Worm (Caenorhabditis elegans) whole organism, L1 larva: ENCODE results near the gene F42H10.3.

Experiments used
- C16A3.4 ChIP-seq: fragments of 150-350 bp; optimal IDR thresholded peaks from 2 replicates; lab custom pipeline; 2014; ENCODE audit warnings: missing biosample characterization, missing genetic modification characterization
- F16B12.6 ChIP-seq: fragments of 150-350 bp; optimal IDR thresholded peaks from 2 replicates; lab custom pipeline; 2014; ENCODE audit warnings: missing biosample characterization, missing genetic modification characterization
- aha-1 ChIP-seq: fragments of 150-350 bp; optimal IDR thresholded peaks from 2 replicates; lab custom pipeline; 2014; ENCODE audit warnings: missing biosample characterization, missing genetic modification characterization
- alr-1 ChIP-seq: fragments of 200-800 bp; sonication (Bioruptor generic); optimal IDR thresholded peaks from 2 replicates; lab custom pipeline; 2018; ENCODE audit warnings: borderline replicate concordance, mild to moderate bottlenecking, missing genetic modification characterization, missing compliant biosample characterization
- aly-2 ChIP-seq: fragments of 150-350 bp; optimal IDR thresholded peaks from 2 replicates; lab custom pipeline; 2014; ENCODE audit warnings: missing biosample characterization, missing genetic modification characterization
- blmp-1 ChIP-seq: fragments of 150-350 bp; optimal IDR thresholded peaks from 2 replicates; lab custom pipeline; 2014; ENCODE audit warnings: missing biosample characterization, missing genetic modification characterization
- ceh-63 ChIP-seq: fragments of 200-800 bp; sonication (Bioruptor generic); optimal IDR thresholded peaks from 2 replicates; lab custom pipeline; 2018; ENCODE audit warnings: mild to moderate bottlenecking, missing genetic modification characterization, missing compliant biosample characterization
- ceh-8 ChIP-seq: fragments of 200-800 bp; sonication (Bioruptor generic); optimal IDR thresholded peaks from 2 replicates; lab custom pipeline; 2018; ENCODE audit warnings: mild to moderate bottlenecking, missing genetic modification characterization, moderate library complexity, missing compliant biosample characterization
- ceh-82 ChIP-seq, 3 experiments: fragments of 150-350 bp in 1 of 3; sonication (generic microtip) in 2 of 3; optimal IDR thresholded peaks; 2 replicates each; lab custom pipeline; 2014 to 2017; ENCODE audit warnings: missing biosample characterization in 3 of 3, missing genetic modification characterization in 3 of 3
- ceh-88 ChIP-seq: fragments of 200-800 bp; sonication (Bioruptor generic); IDR thresholded peaks from 2 replicates; pipeline ENCODE4 v1.3.6; 2022; ENCODE audit warnings: missing genetic modification characterization, missing compliant biosample characterization
- ces-1 ChIP-seq: fragments of 150-350 bp; optimal IDR thresholded peaks from 2 replicates; lab custom pipeline; 2014; ENCODE audit warnings: missing biosample characterization, missing genetic modification reagents, missing genetic modification characterization
- egl-13 ChIP-seq: sonication (generic microtip); optimal IDR thresholded peaks from 2 replicates; lab custom pipeline; 2016; ENCODE audit warnings: missing genotype, missing genetic modification reagents, missing genetic modification characterization, missing compliant biosample characterization
- egl-27 ChIP-seq, 2 experiments: fragments of 150-350 bp in 1 of 2; sonication (generic microtip); optimal IDR thresholded peaks; 3 replicates each; lab custom pipeline; 2017 to 2018; ENCODE audit warnings: missing biosample characterization in 2 of 2, missing genetic modification characterization in 2 of 2, missing genetic modification reagents in 2 of 2
- elt-2 ChIP-seq: sonication (generic microtip); optimal IDR thresholded peaks from 2 replicates; lab custom pipeline; 2016; ENCODE audit warnings: missing genetic modification characterization, mild to moderate bottlenecking, inconsistent platforms, missing compliant biosample characterization, missing genetic modification reagents
- elt-3 ChIP-seq, 6 experiments: fragments of 150-350 bp in 1 of 6; sonication (generic microtip); optimal IDR thresholded peaks; 2 replicates each; lab custom pipeline; 2017 to 2018; ENCODE audit warnings: missing biosample characterization in 6 of 6, missing genetic modification characterization in 6 of 6, inconsistent platforms in 1 of 6
- fkh-10 ChIP-seq: sonication (generic microtip); optimal IDR thresholded peaks from 2 replicates; lab custom pipeline; 2017; ENCODE audit warnings: missing biosample characterization, missing genetic modification reagents, missing genetic modification characterization
- fkh-8 ChIP-seq: sonication (generic microtip); optimal IDR thresholded peaks from 2 replicates; lab custom pipeline; 2016; ENCODE audit warnings: mild to moderate bottlenecking, missing genetic modification characterization, missing compliant biosample characterization
- fos-1 ChIP-seq: fragments of 150-350 bp; optimal IDR thresholded peaks from 2 replicates; lab custom pipeline; 2014; ENCODE audit warnings: missing biosample characterization, missing genetic modification characterization
- grh-1 ChIP-seq: fragments of 200-800 bp; sonication (Bioruptor generic); IDR thresholded peaks from 2 replicates; pipeline ENCODE4 v1.3.6; 2022; ENCODE audit warnings: missing genetic modification reagents, missing genetic modification characterization, missing compliant biosample characterization
- hlh-4 ChIP-seq: sonication (generic microtip); optimal IDR thresholded peaks from 2 replicates; lab custom pipeline; 2016; ENCODE audit warnings: mild to moderate bottlenecking, missing genetic modification characterization, missing compliant biosample characterization
- hpl-2 ChIP-seq: fragments of 150-350 bp; optimal IDR thresholded peaks from 2 replicates; lab custom pipeline; 2014; ENCODE audit warnings: missing biosample characterization, missing genetic modification reagents, missing genetic modification characterization
- irx-1 ChIP-seq: sonication (generic microtip); optimal IDR thresholded peaks from 2 replicates; lab custom pipeline; 2016; ENCODE audit warnings: missing genetic modification characterization, missing compliant biosample characterization
- isw-1 ChIP-seq: fragments of 200-800 bp; sonication (Bioruptor generic); IDR thresholded peaks from 2 replicates; pipeline ENCODE4 v1.3.6; 2022; ENCODE audit warnings: missing genetic modification characterization, missing compliant biosample characterization
- jun-1 ChIP-seq: fragments of 150-350 bp; optimal IDR thresholded peaks from 2 replicates; lab custom pipeline; 2014; ENCODE audit warnings: missing biosample characterization, missing genetic modification reagents, missing genetic modification characterization
- lin-13 ChIP-seq: fragments of 150-350 bp; optimal IDR thresholded peaks from 2 replicates; lab custom pipeline; 2014; ENCODE audit warnings: missing biosample characterization, missing genetic modification reagents, missing genetic modification characterization
- lin-35 ChIP-seq, 2 experiments: fragments of 150-350 bp; optimal IDR thresholded peaks; 2 replicates each; lab custom pipeline; 2014; ENCODE audit warnings: missing biosample characterization in 2 of 2, missing genetic modification characterization in 2 of 2, missing genetic modification reagents in 2 of 2
- lir-3 ChIP-seq: sonication (generic microtip); optimal IDR thresholded peaks from 2 replicates; lab custom pipeline; 2016; ENCODE audit warnings: mild to moderate bottlenecking, missing genetic modification characterization, moderate library complexity, missing compliant biosample characterization; ENCODE audit not compliant: poor library complexity
- lsy-2 ChIP-seq, 2 experiments: fragments of 150-350 bp; optimal IDR thresholded peaks; 2 replicates each; lab custom pipeline; 2014; ENCODE audit warnings: missing biosample characterization in 2 of 2, missing genetic modification characterization in 2 of 2
- mep-1 ChIP-seq: fragments of 150-350 bp; optimal IDR thresholded peaks from 2 replicates; lab custom pipeline; 2014; ENCODE audit warnings: missing biosample characterization, missing genetic modification characterization
- nhr-11 ChIP-seq: fragments of 150-350 bp; optimal IDR thresholded peaks from 2 replicates; lab custom pipeline; 2014; ENCODE audit warnings: missing biosample characterization, missing genetic modification characterization
- nhr-12 ChIP-seq: sonication (generic microtip); optimal IDR thresholded peaks from 2 replicates; lab custom pipeline; 2017; ENCODE audit warnings: missing biosample characterization, missing genetic modification characterization
- nhr-20 ChIP-seq: sonication (generic microtip); optimal IDR thresholded peaks from 2 replicates; lab custom pipeline; 2016; ENCODE audit warnings: mild to moderate bottlenecking, missing genetic modification characterization, missing compliant biosample characterization
- nhr-237 ChIP-seq: fragments of 150-350 bp; optimal IDR thresholded peaks from 2 replicates; lab custom pipeline; 2014; ENCODE audit warnings: missing biosample characterization, missing genetic modification characterization
- nhr-28 ChIP-seq: fragments of 150-350 bp; optimal IDR thresholded peaks from 2 replicates; lab custom pipeline; 2014; ENCODE audit warnings: missing biosample characterization, missing genetic modification characterization
- nhr-47 ChIP-seq: sonication (generic microtip); optimal IDR thresholded peaks from 2 replicates; lab custom pipeline; 2016; ENCODE audit warnings: mild to moderate bottlenecking, missing genetic modification characterization, moderate library complexity, missing compliant biosample characterization
- nhr-71 ChIP-seq: sonication (generic microtip); optimal IDR thresholded peaks from 2 replicates; lab custom pipeline; 2016; ENCODE audit warnings: mild to moderate bottlenecking, missing genetic modification characterization, moderate library complexity, missing compliant biosample characterization
- nhr-77 ChIP-seq: fragments of 150-350 bp; optimal IDR thresholded peaks from 2 replicates; lab custom pipeline; 2014; ENCODE audit warnings: missing biosample characterization, missing genetic modification characterization
- nhr-84 ChIP-seq: sonication (generic microtip); optimal IDR thresholded peaks from 2 replicates; lab custom pipeline; 2017; ENCODE audit warnings: missing biosample characterization, missing genetic modification characterization
- nhr-90 ChIP-seq: sonication (generic microtip); optimal IDR thresholded peaks from 2 replicates; lab custom pipeline; 2016; ENCODE audit warnings: mild to moderate bottlenecking, missing genetic modification characterization, missing compliant biosample characterization; ENCODE audit not compliant: poor library complexity
- pag-3 ChIP-seq: sonication (generic microtip); optimal IDR thresholded peaks from 2 replicates; lab custom pipeline; 2017; ENCODE audit warnings: missing genetic modification characterization, mild to moderate bottlenecking, missing compliant biosample characterization, antibody characterized with exemption, borderline replicate concordance; ENCODE audit not compliant: insufficient read depth
- pax-3 ChIP-seq: fragments of 200-800 bp; sonication (Bioruptor generic); optimal IDR thresholded peaks from 2 replicates; lab custom pipeline; 2018; ENCODE audit warnings: mild to moderate bottlenecking, missing genetic modification characterization, moderate library complexity, missing compliant biosample characterization
- rnt-1 ChIP-seq: sonication (generic microtip); optimal IDR thresholded peaks from 2 replicates; lab custom pipeline; 2016; ENCODE audit warnings: mild to moderate bottlenecking, missing genetic modification characterization, moderate library complexity, missing compliant biosample characterization
- skn-1 ChIP-seq: fragments of 150-350 bp; optimal IDR thresholded peaks from 2 replicates; lab custom pipeline; 2014; ENCODE audit warnings: missing biosample characterization, missing genetic modification characterization
- snpc-4 ChIP-seq: fragments of 150-350 bp; optimal IDR thresholded peaks from 2 replicates; lab custom pipeline; 2014; ENCODE audit warnings: missing biosample characterization, missing genetic modification characterization
- snu-23 ChIP-seq: sonication (generic microtip); optimal IDR thresholded peaks from 2 replicates; lab custom pipeline; 2016; ENCODE audit warnings: missing genetic modification characterization, missing compliant biosample characterization
- sox-4 ChIP-seq: sonication (generic microtip); optimal IDR thresholded peaks from 2 replicates; lab custom pipeline; 2016; ENCODE audit warnings: missing genetic modification characterization, missing compliant biosample characterization
- sptf-1 ChIP-seq: fragments of 150-350 bp; optimal IDR thresholded peaks from 2 replicates; lab custom pipeline; 2014; ENCODE audit warnings: missing biosample characterization, missing genetic modification characterization
- swsn-7 ChIP-seq: sonication (generic microtip); optimal IDR thresholded peaks from 2 replicates; lab custom pipeline; 2016; ENCODE audit warnings: missing genetic modification characterization, missing compliant biosample characterization
- unc-30 ChIP-seq: sonication (generic microtip); optimal IDR thresholded peaks from 2 replicates; lab custom pipeline; 2017; ENCODE audit warnings: missing biosample characterization, missing genetic modification characterization
- unc-86 ChIP-seq: sonication (generic microtip); optimal IDR thresholded peaks from 2 replicates; lab custom pipeline; 2016; ENCODE audit warnings: missing genetic modification characterization, missing compliant biosample characterization
- unc-98 ChIP-seq: fragments of 200-800 bp; sonication (Bioruptor generic); IDR thresholded peaks from 2 replicates; pipeline ENCODE4 v1.3.6; 2022; ENCODE audit warnings: missing genetic modification characterization, missing compliant biosample characterization
- vab-15 ChIP-seq: sonication (generic microtip); optimal IDR thresholded peaks from 2 replicates; lab custom pipeline; 2017; ENCODE audit warnings: missing genotype, mild to moderate bottlenecking, missing genetic modification characterization, missing compliant biosample characterization
- zip-4 ChIP-seq: fragments of 200-800 bp; sonication (Bioruptor generic); optimal IDR thresholded peaks from 2 replicates; lab custom pipeline; 2018; ENCODE audit warnings: mild to moderate bottlenecking, missing genetic modification characterization, moderate library complexity, missing compliant biosample characterization

The F42H10.3 gene

DNA sequence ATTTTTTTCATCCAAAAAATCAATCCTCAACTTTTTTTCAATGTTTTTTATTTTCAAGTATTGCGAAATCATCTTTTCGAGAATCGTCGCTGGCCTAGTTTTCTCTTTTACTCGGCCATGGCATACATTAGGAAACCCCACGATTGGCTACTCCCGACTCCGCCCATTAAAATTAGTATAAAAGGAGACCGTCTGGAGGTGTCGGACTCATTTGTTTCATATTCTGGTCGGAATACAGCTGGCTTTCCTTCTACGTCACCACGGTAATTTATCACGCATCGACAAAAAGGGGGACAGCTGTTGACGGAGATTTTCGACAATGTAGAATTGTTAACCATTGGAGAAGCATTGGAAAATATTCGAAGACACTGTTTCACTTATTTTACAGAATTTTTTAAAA lies 45.0 kb downstream of the F42H10.3 start:
- no peak for TF ChIP-seq ces-1 (GFP tag; lab: Kevin White, UChicago)
- TF ChIP-seq unc-30 (tag; lab: Kevin White, UChicago), result no peak
- no peak for TF ChIP-seq sptf-1 (tag; lab: Kevin White, UChicago)
- TF ChIP-seq unc-86 (tag; lab: Kevin White, UChicago), result peak; percentile 86
- TF ChIP-seq lin-35 (GFP tag; optimal IDR thresholded peaks at IDR 0.05; lab: Kevin White, UChicago), result peak; percentile 21 to 68
- TF ChIP-seq F16B12.6 (tag; lab: Kevin White, UChicago), result no peak
- TF ChIP-seq fkh-8 (tag; lab: Kevin White, UChicago), result peak; percentile 79
- TF ChIP-seq rnt-1 (tag; lab: Kevin White, UChicago), result peak; percentile 89
- TF ChIP-seq fkh-10 (GFP tag; lab: Kevin White, UChicago), result no peak
- TF ChIP-seq fos-1 (tag; lab: Kevin White, UChicago), result no peak
- no peak for TF ChIP-seq nhr-28 (tag; lab: Kevin White, UChicago)
- no peak for TF ChIP-seq ceh-88 (GFP tag; lab: Robert Waterston, UW)
- no peak for TF ChIP-seq elt-3 (tag; optimal IDR thresholded peaks at IDR 0.05; lab: Kevin White, UChicago)
- peak; percentile 100 for TF ChIP-seq zip-4 (GFP tag; lab: Kevin White, UChicago)
- no peak for TF ChIP-seq alr-1 (tag; lab: Kevin White, UChicago)
- TF ChIP-seq nhr-47 (tag; lab: Kevin White, UChicago), result peak; percentile 85
- TF ChIP-seq skn-1, result peak; percentile 73
- peak; percentile 67 for TF ChIP-seq ceh-8 (GFP tag; lab: Kevin White, UChicago)
- peak; percentile 71 for TF ChIP-seq snu-23
- TF ChIP-seq C16A3.4 (tag; lab: Kevin White, UChicago), result no peak
- peak; percentile 22 for TF ChIP-seq nhr-11
- TF ChIP-seq lsy-2 (tag; optimal IDR thresholded peaks at IDR 0.05; lab: Kevin White, UChicago), result peak; percentile 87
- peak; percentile 87 for TF ChIP-seq nhr-71 (tag; lab: Kevin White, UChicago)
- TF ChIP-seq grh-1, result peak; percentile 64
- peak; percentile 40 for TF ChIP-seq aly-2 (tag; lab: Kevin White, UChicago)
- no peak for TF ChIP-seq nhr-12 (tag; lab: Kevin White, UChicago)
- no peak for TF ChIP-seq hpl-2
- TF ChIP-seq lir-3, result peak; percentile 88
- no peak for TF ChIP-seq unc-98 (GFP tag; lab: Robert Waterston, UW)
- peak; percentile 39 for TF ChIP-seq nhr-237
- no peak for TF ChIP-seq ceh-63 (GFP tag; lab: Kevin White, UChicago)
- no peak for TF ChIP-seq vab-15 (tag; lab: Kevin White, UChicago)
- TF ChIP-seq egl-27 (tag; optimal IDR thresholded peaks at IDR 0.05; lab: Kevin White, UChicago), result no peak
- no peak for TF ChIP-seq lin-13 (GFP tag; lab: Kevin White, UChicago)
- peak; percentile 43 for TF ChIP-seq jun-1 (tag; lab: Kevin White, UChicago)
- peak; percentile 73 for TF ChIP-seq nhr-20
- TF ChIP-seq hlh-4 (tag; lab: Kevin White, UChicago), result no peak
- peak; percentile 88 for TF ChIP-seq irx-1 (tag; lab: Kevin White, UChicago)
- TF ChIP-seq elt-2 (tag; lab: Kevin White, UChicago), result peak; percentile 12
- peak; percentile 39 for TF ChIP-seq snpc-4 (tag; lab: Kevin White, UChicago)
- peak; percentile 64 for TF ChIP-seq blmp-1 (tag; lab: Kevin White, UChicago)
- TF ChIP-seq pax-3 (tag; lab: Kevin White, UChicago), result peak; percentile 65
- TF ChIP-seq mep-1 (tag; lab: Kevin White, UChicago), result peak; percentile 83
- TF ChIP-seq isw-1 (GFP tag; lab: Robert Waterston, UW), result peak; percentile 83
- TF ChIP-seq pag-3 (tag; lab: Kevin White, UChicago), result no peak
- TF ChIP-seq ceh-82 (tag; optimal IDR thresholded peaks at IDR 0.05; lab: Kevin White, UChicago), result peak in 2 of 3 experiments; percentile 48 to 53
- peak; percentile 81 for TF ChIP-seq swsn-7 (tag; lab: Kevin White, UChicago)
- no peak for TF ChIP-seq nhr-84 (tag; lab: Kevin White, UChicago)
- TF ChIP-seq egl-13, result peak; percentile 82
- TF ChIP-seq nhr-90 (tag; lab: Kevin White, UChicago), result peak; percentile 74
- TF ChIP-seq sox-4 (tag; lab: Kevin White, UChicago), result peak; percentile 17
- TF ChIP-seq aha-1 (tag; lab: Kevin White, UChicago), result no peak
- no peak for TF ChIP-seq nhr-77 (tag; lab: Kevin White, UChicago)
